Fruit fly (Drosophila melanogaster): ENCODE measurements around the gene CG3198.

dm6 chrX:6706570-6707306, 33.0 kb upstream of the CG3198 start:
- TF ChIP-seq CTCF (optimal IDR thresholded peaks at IDR 0.05) (no peak), CG8478 (optimal IDR thresholded peaks at IDR 0.05) (no peak)
